Worm (Caenorhabditis elegans) whole organism, midembryonic: ENCODE results near the gene srj-10.

ENCODE experiments used
- T22C8.4 ChIP-seq: fragments of 200-800 bp; sonication (Bioruptor generic); IDR thresholded peaks from 2 replicates; pipeline ENCODE4 v1.3.6; 2022; ENCODE audit warnings: missing genetic modification characterization, missing compliant biosample characterization
- cog-1 ChIP-seq: sonication (generic microtip); optimal IDR thresholded peaks from 2 replicates; lab custom pipeline; 2016; ENCODE audit warnings: missing genetic modification characterization, missing compliant biosample characterization
- flt-1 ChIP-seq: fragments of 200-800 bp; sonication (Bioruptor generic); IDR thresholded peaks from 2 replicates; pipeline ENCODE4 v1.3.6; 2022; ENCODE audit warnings: missing genetic modification characterization, missing compliant biosample characterization
- klf-2 ChIP-seq: fragments of 200-800 bp; sonication (Bioruptor generic); conservative IDR thresholded peaks from 2 replicates; pipeline ENCODE4 v1.3.6; 2022; ENCODE audit warnings: missing genetic modification reagents, missing genetic modification characterization, missing compliant biosample characterization
- med-1 ChIP-seq: sonication (generic microtip); optimal IDR thresholded peaks from 2 replicates; lab custom pipeline; 2017; ENCODE audit warnings: missing genetic modification characterization, mild to moderate bottlenecking, missing compliant biosample characterization, antibody characterized with exemption, missing genetic modification reagents; ENCODE audit not compliant: insufficient read depth
- ref-1 ChIP-seq: fragments of 200-800 bp; sonication (Bioruptor generic); conservative IDR thresholded peaks from 2 replicates; pipeline ENCODE4 v1.3.6; 2022; ENCODE audit warnings: missing genetic modification reagents, missing genetic modification characterization, missing compliant biosample characterization
- tab-1 ChIP-seq: fragments of 200-800 bp; sonication (Bioruptor generic); IDR thresholded peaks from 2 replicates; pipeline ENCODE4 v1.3.6; 2022; ENCODE audit warnings: missing genetic modification characterization, missing compliant biosample characterization
- ztf-23 ChIP-seq: fragments of 200-800 bp; sonication (Bioruptor generic); IDR thresholded peaks from 2 replicates; pipeline ENCODE4 v1.3.6; 2022; ENCODE audit warnings: missing genetic modification reagents, missing genetic modification characterization, missing compliant biosample characterization
- ztf-29 ChIP-seq: fragments of 200-800 bp; sonication (Bioruptor generic); IDR thresholded peaks from 2 replicates; pipeline ENCODE4 v1.3.6; 2022; ENCODE audit warnings: missing genetic modification reagents, missing genetic modification characterization, missing compliant biosample characterization

srj-10 gene

DNA sequence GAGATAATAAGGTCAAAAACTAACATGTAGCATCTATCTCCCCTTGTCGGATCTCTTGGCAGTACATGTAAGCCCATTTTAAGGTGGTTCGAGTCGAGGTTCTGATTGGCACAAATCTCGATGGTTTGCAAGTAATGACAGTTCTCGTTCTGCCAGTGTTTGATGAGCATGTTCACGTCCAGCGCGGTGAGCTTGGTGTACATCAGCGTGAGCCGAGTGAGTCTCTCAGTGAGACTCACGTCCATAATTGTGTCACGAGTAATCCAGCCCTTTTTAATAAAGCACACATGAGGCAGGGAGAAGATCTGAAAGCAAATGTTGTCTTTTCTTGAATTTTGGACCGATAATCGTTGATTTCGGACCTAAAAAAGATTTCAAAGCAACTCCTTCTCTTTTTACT is 41.0 kb downstream of the srj-10 start, which contains the start of gene T10C6.16:
Gene T10C6.16, minus strand, starts transcription at position 245 of the 400 bp plus-strand sequence.
- TF ChIP-seq T22C8.4 (no peak), ref-1 (GFP tag; lab: Robert Waterston, UW) (no peak), flt-1 (no peak), ztf-29 (GFP tag; lab: Robert Waterston, UW) (no peak), klf-2 (GFP tag; lab: Robert Waterston, UW) (no peak), ztf-23 (no peak), cog-1 (tag; lab: Kevin White, UChicago) (no peak), tab-1 (GFP tag; lab: Robert Waterston, UW) (no peak), med-1 (GFP tag; lab: Kevin White, UChicago) (no peak)

- TF ChIP-seq flt-1 (no peak), ztf-29 (GFP tag; lab: Robert Waterston, UW) (no peak), ref-1 (GFP tag; lab: Robert Waterston, UW) (no peak), klf-2 (GFP tag; lab: Robert Waterston, UW) (no peak)
Observed at ce11 chrV:16031571-16031970, 42.2 kb downstream of the srj-10 start, which contains the start of gene T10C6.7. TSS of gene T10C6.7 (minus strand) at chrV:16031713.

- TF ChIP-seq klf-2 (GFP tag; lab: Robert Waterston, UW) (no peak), ref-1 (GFP tag; lab: Robert Waterston, UW) (no peak), flt-1 (no peak), ztf-29 (GFP tag; lab: Robert Waterston, UW) (no peak), ztf-23 (no peak), tab-1 (GFP tag; lab: Robert Waterston, UW) (no peak), cog-1 (tag; lab: Kevin White, UChicago) (no peak), med-1 (GFP tag; lab: Kevin White, UChicago) (no peak), T22C8.4 (no peak)
Observed at ce11 chrV:16029237-16029636, 44.5 kb downstream of the srj-10 start.

ce11 chrV:16024917-16025316 is 48.8 kb downstream of the srj-10 start:
- no peak for TF ChIP-seq T22C8.4
- TF ChIP-seq klf-2 (GFP tag; lab: Robert Waterston, UW): no peak
- no peak for TF ChIP-seq cog-1 (tag; lab: Kevin White, UChicago)
- 0 out of 2 replicates have a peak, but pooled peaks have one; percentile 39 for TF ChIP-seq tab-1 (GFP tag; lab: Robert Waterston, UW)
- TF ChIP-seq ztf-23: no peak
- no peak for TF ChIP-seq ztf-29 (GFP tag; lab: Robert Waterston, UW)

DNA sequence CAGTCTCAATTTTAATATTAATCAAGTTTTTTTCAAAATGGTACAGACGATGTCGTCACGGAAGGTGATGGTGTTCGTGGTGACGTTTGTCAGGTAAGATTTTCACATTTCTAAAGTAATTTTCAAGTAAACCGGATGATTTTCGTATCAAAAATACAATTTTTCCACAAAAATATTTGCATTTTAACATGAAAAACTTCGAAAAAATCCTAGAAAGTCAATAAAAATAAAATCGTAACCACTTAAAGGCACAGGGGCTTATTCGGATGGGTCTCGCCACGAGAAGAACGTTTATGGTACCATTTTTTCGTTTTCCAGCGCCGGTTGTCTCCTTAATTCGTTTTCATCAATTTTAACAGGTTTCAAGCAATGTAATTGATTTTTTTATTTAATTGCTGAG is 49.5 kb downstream of the srj-10 start, which contains the start of gene T10C6.6:
Gene T10C6.6, plus strand, starts transcription at position 27 of the 400 bp plus-strand sequence.
- TF ChIP-seq klf-2 (GFP tag; lab: Robert Waterston, UW) (no peak), cog-1 (tag; lab: Kevin White, UChicago) (no peak), flt-1 (no peak), ztf-23 (no peak), tab-1 (GFP tag; lab: Robert Waterston, UW) (no peak), T22C8.4 (no peak), med-1 (GFP tag; lab: Kevin White, UChicago) (no peak), ref-1 (GFP tag; lab: Robert Waterston, UW) (no peak)

DNA sequence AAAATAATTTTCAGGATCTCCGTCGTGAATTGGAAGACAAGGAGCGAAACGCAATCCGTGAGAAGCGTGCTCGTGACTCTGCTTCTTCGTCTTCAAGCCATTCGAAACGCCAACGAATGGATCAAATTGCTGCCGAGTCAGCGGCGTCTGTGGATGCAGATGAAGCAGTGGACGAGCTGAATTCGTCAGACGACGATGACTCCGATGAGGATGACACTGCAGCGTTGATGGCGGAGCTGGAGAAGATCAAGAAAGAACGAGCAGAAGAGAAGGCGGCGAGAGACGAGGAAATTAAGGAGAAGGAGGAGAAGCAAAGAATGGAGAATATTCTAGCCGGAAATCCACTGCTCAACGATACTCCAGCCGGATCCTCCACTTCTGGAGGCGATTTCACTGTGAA is 50.2 kb downstream of the srj-10 start:
- no peak for TF ChIP-seq med-1 (GFP tag; lab: Kevin White, UChicago)
- TF ChIP-seq cog-1 (tag; lab: Kevin White, UChicago): no peak
- TF ChIP-seq klf-2 (GFP tag; lab: Robert Waterston, UW): no peak
- no peak for TF ChIP-seq ztf-23
- no peak for TF ChIP-seq tab-1 (GFP tag; lab: Robert Waterston, UW)
- no peak for TF ChIP-seq ref-1 (GFP tag; lab: Robert Waterston, UW)
- TF ChIP-seq T22C8.4: no peak
- TF ChIP-seq ztf-29 (GFP tag; lab: Robert Waterston, UW): no peak
- TF ChIP-seq flt-1: no peak

- TF ChIP-seq med-1 (GFP tag; lab: Kevin White, UChicago) (no peak), T22C8.4 (no peak), ref-1 (GFP tag; lab: Robert Waterston, UW) (no peak), cog-1 (tag; lab: Kevin White, UChicago) (no peak), flt-1 (no peak), ztf-23 (no peak), ztf-29 (GFP tag; lab: Robert Waterston, UW) (no peak), klf-2 (GFP tag; lab: Robert Waterston, UW) (no peak), tab-1 (GFP tag; lab: Robert Waterston, UW) (no peak)
Observed at ce11 chrV:16023051-16023450, 50.7 kb downstream of the srj-10 start, which contains the start of gene cwc-15. TSS of gene cwc-15 (plus strand) at chrV:16023351.
